Worm (Caenorhabditis elegans) whole organism, late embryonic: ENCODE results near the gene exc-7.

Experiments used
- ama-1 ChIP-seq: fragments of 150-350 bp; optimal IDR thresholded peaks from 2 replicates; lab custom pipeline; 2014
- ceh-14 ChIP-seq: sonication (generic microtip); optimal IDR thresholded peaks from 2 replicates; lab custom pipeline; 2016; ENCODE audit warnings: missing genotype, missing genetic modification characterization, missing compliant biosample characterization
- ceh-45 ChIP-seq: fragments of 200-800 bp; sonication (Bioruptor generic); IDR thresholded peaks from 2 replicates; pipeline ENCODE4 v1.3.6; 2022; ENCODE audit warnings: missing genetic modification reagents, missing genetic modification characterization, missing compliant biosample characterization
- dve-1 ChIP-seq: sonication (generic microtip); optimal IDR thresholded peaks from 2 replicates; lab custom pipeline; 2017; ENCODE audit warnings: antibody characterized with exemption, mild to moderate bottlenecking, missing genetic modification characterization, missing compliant biosample characterization
- nhr-232 ChIP-seq: sonication (generic microtip); optimal IDR thresholded peaks from 2 replicates; lab custom pipeline; 2016; ENCODE audit warnings: missing genetic modification characterization, missing compliant biosample characterization
- pag-3 ChIP-seq: sonication (generic microtip); optimal IDR thresholded peaks from 2 replicates; lab custom pipeline; 2016; ENCODE audit warnings: missing compliant biosample characterization, missing genetic modification characterization, borderline replicate concordance

ce11 chrII:9554925-9555553 is 20.7 kb upstream of the exc-7 start, which contains the start of gene F35H8.2:
- no peak for TF ChIP-seq dve-1 (tag; lab: Kevin White, UChicago)
- TF ChIP-seq ceh-14 (tag; lab: Kevin White, UChicago), result no peak
- no peak for TF ChIP-seq ceh-45 (GFP tag; lab: Robert Waterston, UW)
- no peak for TF ChIP-seq pag-3
- no peak for TF ChIP-seq nhr-232 (tag; lab: Kevin White, UChicago)
- TF ChIP-seq ama-1 (lab: Kevin White, UChicago), result no peak
